Worm (Caenorhabditis elegans) whole organism, young adult: ENCODE data around the gene C38C3.3.

Source experiments
- B0035.1 ChIP-seq: sonication (generic microtip); optimal IDR thresholded peaks from 2 replicates; lab custom pipeline; 2016; ENCODE audit warnings: missing genetic modification characterization, mild to moderate bottlenecking, missing compliant biosample characterization, missing genotype, missing genetic modification reagents
- B0261.1 ChIP-seq: sonication (generic microtip); optimal IDR thresholded peaks from 2 replicates; lab custom pipeline; 2016; ENCODE audit warnings: mild to moderate bottlenecking, missing genetic modification characterization, moderate library complexity, missing compliant biosample characterization
- C06A6.2 ChIP-seq: fragments of 200-800 bp; sonication (Bioruptor generic); conservative IDR thresholded peaks from 2 replicates; pipeline ENCODE4 v1.3.6; 2022; ENCODE audit warnings: missing genetic modification characterization, missing compliant biosample characterization
- F10E7.11 ChIP-seq: sonication (generic microtip); optimal IDR thresholded peaks from 2 replicates; lab custom pipeline; 2017; ENCODE audit warnings: mild to moderate bottlenecking, missing genetic modification characterization, moderate library complexity, missing compliant biosample characterization
- F22D6.2 ChIP-seq: sonication (generic microtip); optimal IDR thresholded peaks from 2 replicates; lab custom pipeline; 2016; ENCODE audit warnings: mild to moderate bottlenecking, missing genetic modification characterization, missing compliant biosample characterization
- F37B4.10 ChIP-seq: fragments of 200-800 bp; sonication (Bioruptor generic); IDR thresholded peaks from 2 replicates; pipeline ENCODE4 v1.3.6; 2022; ENCODE audit warnings: missing genetic modification characterization, missing compliant biosample characterization
- F49E8.2 ChIP-seq: sonication (generic microtip); optimal IDR thresholded peaks from 3 replicates; lab custom pipeline; 2017; ENCODE audit warnings: missing genetic modification characterization, mild to moderate bottlenecking, missing compliant biosample characterization, antibody characterized with exemption, moderate library complexity; ENCODE audit not compliant: insufficient read depth
- K12H6.12 ChIP-seq: fragments of 200-800 bp; sonication (Bioruptor generic); optimal IDR thresholded peaks from 2 replicates; lab custom pipeline; 2018; ENCODE audit warnings: mild to moderate bottlenecking, missing genetic modification characterization, missing compliant biosample characterization
- Y67H2A.10 ChIP-seq: fragments of 200-800 bp; sonication (Bioruptor generic); conservative IDR thresholded peaks from 2 replicates; pipeline ENCODE4 v1.3.6; 2022; ENCODE audit warnings: missing genetic modification reagents, missing genetic modification characterization, missing compliant biosample characterization
- ama-1 ChIP-seq, 3 experiments: fragments of 150-350 bp in 1 of 3; sonication (generic microtip) in 2 of 3; optimal IDR thresholded peaks; 2 replicates each; lab custom pipeline; 2014 to 2018; ENCODE audit warnings: missing biosample characterization in 2 of 3, missing genetic modification characterization in 2 of 3, missing genetic modification reagents in 2 of 3
- aptf-2 ChIP-seq: fragments of 200-800 bp; sonication (Bioruptor generic); conservative IDR thresholded peaks from 2 replicates; pipeline ENCODE4 v1.3.6; 2022; ENCODE audit warnings: missing genetic modification reagents, missing genetic modification characterization, missing compliant biosample characterization
- attf-5 ChIP-seq: fragments of 200-800 bp; sonication (Bioruptor generic); optimal IDR thresholded peaks from 2 replicates; lab custom pipeline; 2018; ENCODE audit warnings: mild to moderate bottlenecking, missing genetic modification characterization, missing compliant biosample characterization
- attf-6 ChIP-seq: fragments of 200-800 bp; sonication (Bioruptor generic); IDR thresholded peaks from 2 replicates; pipeline ENCODE4 v1.3.6; 2022; ENCODE audit warnings: missing genetic modification reagents, missing genetic modification characterization, missing compliant biosample characterization
- cebp-2 ChIP-seq: fragments of 200-800 bp; sonication (Bioruptor generic); IDR thresholded peaks from 2 replicates; pipeline ENCODE4 v1.3.6; 2022; ENCODE audit warnings: missing genetic modification characterization, missing compliant biosample characterization
- dox-1 ChIP-seq: fragments of 200-800 bp; sonication (Bioruptor generic); IDR thresholded peaks from 2 replicates; pipeline ENCODE4 v1.3.6; 2022; ENCODE audit warnings: missing genetic modification reagents, missing genetic modification characterization, missing compliant biosample characterization
- dpff-1 ChIP-seq: sonication (generic microtip); optimal IDR thresholded peaks from 2 replicates; lab custom pipeline; 2017; ENCODE audit warnings: mild to moderate bottlenecking, missing genetic modification characterization, missing compliant biosample characterization
- dpl-1 ChIP-seq: fragments of 150-350 bp; optimal IDR thresholded peaks from 2 replicates; lab custom pipeline; 2014; ENCODE audit warnings: missing biosample characterization, missing genetic modification reagents, missing genetic modification characterization
- efl-1 ChIP-seq: fragments of 150-350 bp; optimal IDR thresholded peaks from 2 replicates; lab custom pipeline; 2014; ENCODE audit warnings: missing biosample characterization, missing genetic modification reagents, missing genetic modification characterization
- ekl-4 ChIP-seq: fragments of 200-800 bp; sonication (Bioruptor generic); IDR thresholded peaks from 2 replicates; pipeline ENCODE4 v1.3.6; 2022; ENCODE audit warnings: missing genetic modification reagents, missing genetic modification characterization, missing compliant biosample characterization
- him-1 ChIP-seq: sonication (generic microtip); optimal IDR thresholded peaks from 2 replicates; lab custom pipeline; 2016; ENCODE audit warnings: missing genotype, missing genetic modification reagents, missing genetic modification characterization, missing compliant biosample characterization
- hrde-1 ChIP-seq: sonication (generic microtip); optimal IDR thresholded peaks from 2 replicates; lab custom pipeline; 2016; ENCODE audit warnings: missing genetic modification characterization, mild to moderate bottlenecking, missing compliant biosample characterization, moderate library complexity, missing genotype, missing genetic modification reagents, borderline replicate concordance
- lin-26 ChIP-seq: fragments of 200-800 bp; sonication (Bioruptor generic); IDR thresholded peaks from 2 replicates; pipeline ENCODE4 v1.3.6; 2022; ENCODE audit warnings: missing genetic modification reagents, missing genetic modification characterization, missing compliant biosample characterization
- lin-35 ChIP-seq, 3 experiments: fragments of 150-350 bp in 2 of 3; sonication (generic microtip) in 1 of 3; optimal IDR thresholded peaks; 2 replicates each; lab custom pipeline; 2014 to 2018; ENCODE audit warnings: missing biosample characterization in 3 of 3, missing genetic modification characterization in 3 of 3, missing genetic modification reagents in 3 of 3
- lsl-1 ChIP-seq: fragments of 200-800 bp; sonication (Bioruptor generic); optimal IDR thresholded peaks from 2 replicates; lab custom pipeline; 2018; ENCODE audit warnings: mild to moderate bottlenecking, missing genetic modification characterization, moderate library complexity, missing compliant biosample characterization
- lsy-27 ChIP-seq: sonication (generic microtip); optimal IDR thresholded peaks from 2 replicates; lab custom pipeline; 2017; ENCODE audit warnings: missing genetic modification characterization, mild to moderate bottlenecking, missing compliant biosample characterization, antibody characterized with exemption, missing genotype, borderline replicate concordance; ENCODE audit not compliant: insufficient read depth
- madf-6 ChIP-seq: fragments of 200-800 bp; sonication (Bioruptor generic); IDR thresholded peaks from 2 replicates; pipeline ENCODE4 v1.3.6; 2022; ENCODE audit warnings: missing genetic modification reagents, missing genetic modification characterization, missing compliant biosample characterization
- mcd-1 ChIP-seq: fragments of 200-800 bp; sonication (Bioruptor generic); IDR thresholded peaks from 2 replicates; pipeline ENCODE4 v1.3.6; 2022; ENCODE audit warnings: missing genetic modification reagents, missing genetic modification characterization, missing compliant biosample characterization
- mel-28 ChIP-seq: sonication (generic microtip); optimal IDR thresholded peaks from 2 replicates; lab custom pipeline; 2016; ENCODE audit warnings: borderline replicate concordance, mild to moderate bottlenecking, missing genetic modification characterization, missing compliant biosample characterization
- mes-4 ChIP-seq: sonication (generic microtip); optimal IDR thresholded peaks from 2 replicates; lab custom pipeline; 2016; ENCODE audit warnings: missing genotype, missing genetic modification characterization, missing compliant biosample characterization
- mxl-1 ChIP-seq: sonication (generic microtip); optimal IDR thresholded peaks from 2 replicates; lab custom pipeline; 2016; ENCODE audit warnings: missing genetic modification characterization, missing compliant biosample characterization
- nfya-1 ChIP-seq: sonication (generic microtip); optimal IDR thresholded peaks from 2 replicates; lab custom pipeline; 2017; ENCODE audit warnings: antibody characterized with exemption, missing compliant biosample characterization, missing genetic modification characterization, borderline replicate concordance; ENCODE audit not compliant: insufficient read depth
- nfya-2 ChIP-seq: fragments of 200-800 bp; sonication (Bioruptor generic); IDR thresholded peaks from 2 replicates; pipeline ENCODE4 v1.3.6; 2022; ENCODE audit warnings: missing genetic modification reagents, missing genetic modification characterization, missing compliant biosample characterization
- nhr-120 ChIP-seq: fragments of 200-800 bp; sonication (Bioruptor generic); IDR thresholded peaks from 2 replicates; pipeline ENCODE4 v1.3.6; 2022; ENCODE audit warnings: missing genetic modification characterization, missing compliant biosample characterization
- nhr-179 ChIP-seq: sonication (generic microtip); optimal IDR thresholded peaks from 2 replicates; lab custom pipeline; 2016; ENCODE audit warnings: mild to moderate bottlenecking, missing genetic modification characterization, missing compliant biosample characterization
- nhr-27 ChIP-seq: fragments of 200-800 bp; sonication (Bioruptor generic); optimal IDR thresholded peaks from 2 replicates; lab custom pipeline; 2018; ENCODE audit warnings: mild to moderate bottlenecking, missing genetic modification characterization, moderate library complexity, missing compliant biosample characterization
- repo-1 ChIP-seq: sonication (generic microtip); optimal IDR thresholded peaks from 2 replicates; lab custom pipeline; 2017; ENCODE audit warnings: mild to moderate bottlenecking, missing genetic modification characterization, missing compliant biosample characterization
- snpc-4 ChIP-seq, 5 experiments: fragments of 150-350 bp in 1 of 5; sonication (generic microtip) in 4 of 5; optimal IDR thresholded peaks; 2 replicates each; lab custom pipeline; 2014 to 2018; ENCODE audit warnings: missing genetic modification characterization in 5 of 5, missing biosample characterization in 3 of 5, antibody characterized with exemption in 2 of 5, mild to moderate bottlenecking in 2 of 5, missing compliant biosample characterization in 2 of 5, missing genotype in 2 of 5, moderate library complexity in 2 of 5, missing genetic modification reagents in 1 of 5
- somi-1 ChIP-seq: fragments of 200-800 bp; sonication (Bioruptor generic); optimal IDR thresholded peaks from 2 replicates; lab custom pipeline; 2018; ENCODE audit warnings: mild to moderate bottlenecking, missing genetic modification characterization, missing compliant biosample characterization
- ztf-25 ChIP-seq: fragments of 200-800 bp; sonication (Bioruptor generic); IDR thresholded peaks from 2 replicates; pipeline ENCODE4 v1.3.6; 2022; ENCODE audit warnings: missing genetic modification reagents, missing genetic modification characterization, missing compliant biosample characterization

C38C3.3 gene

ce11 chrV:1476841-1477240, 18.6 kb upstream of the C38C3.3 start (continued):
- TF ChIP-seq ztf-25 (GFP tag; lab: Robert Waterston, UW) (no peak), madf-6 (GFP tag; lab: Robert Waterston, UW) (peak; percentile 26), dpl-1 (GFP tag; lab: Kevin White, UChicago) (no peak), hrde-1 (tag; lab: Kevin White, UChicago) (no peak), Y67H2A.10 (GFP tag; lab: Robert Waterston, UW) (no peak), him-1 (tag; lab: Kevin White, UChicago) (peak; percentile 1), nhr-27 (tag; lab: Kevin White, UChicago) (no peak), mel-28 (tag; lab: Kevin White, UChicago) (no peak), lin-26 (no peak), lin-35 (GFP tag; optimal IDR thresholded peaks at IDR 0.05; lab: Kevin White, UChicago) (no peak), nhr-120 (no peak), nhr-179 (tag; lab: Kevin White, UChicago) (no peak), nfya-1 (tag; lab: Kevin White, UChicago) (no peak), aptf-2 (GFP tag; lab: Robert Waterston, UW) (no peak), mes-4 (no peak), lsl-1 (GFP tag; lab: Kevin White, UChicago) (peak; percentile 77), nfya-2 (GFP tag; lab: Robert Waterston, UW) (no peak), dpff-1 (tag; lab: Kevin White, UChicago) (no peak), lsy-27 (tag; lab: Kevin White, UChicago) (no peak), F22D6.2 (tag; lab: Kevin White, UChicago) (no peak), F37B4.10 (no peak), dox-1 (GFP tag; lab: Robert Waterston, UW) (no peak), somi-1 (GFP tag; lab: Kevin White, UChicago) (no peak), ama-1 (optimal IDR thresholded peaks at IDR 0.05; lab: Kevin White, UChicago) (no peak), ama-1 (GFP tag; optimal IDR thresholded peaks at IDR 0.05; lab: Kevin White, UChicago) (no peak), mxl-1 (no peak), ekl-4 (GFP tag; lab: Robert Waterston, UW) (no peak), F49E8.2 (no peak), F10E7.11 (tag; lab: Kevin White, UChicago) (no peak), mcd-1 (GFP tag; lab: Robert Waterston, UW) (0 out of 2 replicates have a peak, but pooled peaks have one; percentile 3), attf-6 (GFP tag; lab: Robert Waterston, UW) (no peak), cebp-2 (no peak), B0261.1 (tag; lab: Kevin White, UChicago) (no peak)

ce11 chrV:1480841-1481240, 14.6 kb upstream of the C38C3.3 start:
- TF ChIP-seq K12H6.12 (peak; percentile 37), F37B4.10 (no peak)
- TF ChIP-seq, all 124 proteins: peak for 1

ce11 chrV:1481742-1482141, 13.7 kb upstream of the C38C3.3 start, which contains the start of gene C38C3.4:
Gene C38C3.4 (plus strand): TSS chrV:1482042.
- TF ChIP-seq ekl-4 (GFP tag; lab: Robert Waterston, UW) (no peak), attf-5 (GFP tag; lab: Kevin White, UChicago) (no peak), C06A6.2 (GFP tag; lab: Robert Waterston, UW) (no peak), nfya-2 (GFP tag; lab: Robert Waterston, UW) (no peak), snpc-4 (GFP tag; optimal IDR thresholded peaks at IDR 0.05; lab: Kevin White, UChicago) (no peak), snpc-4 (tag; optimal IDR thresholded peaks at IDR 0.05; lab: Kevin White, UChicago) (no peak), B0035.1 (tag; lab: Kevin White, UChicago) (no peak), repo-1 (tag; lab: Kevin White, UChicago) (no peak), efl-1 (GFP tag; lab: Kevin White, UChicago) (no peak), F10E7.11 (tag; lab: Kevin White, UChicago) (no peak)
